Fruit fly (Drosophila melanogaster): ENCODE results near the gene CG12121.

CG12121 gene

dm6 chrX:9215485-9215884, 16.7 kb downstream of the CG12121 start, which contains the start of gene CG15368:
Gene CG15368 (plus strand): TSS chrX:9215785.
- no peak for TF ChIP-seq CG17806 (tag; optimal IDR thresholded peaks at IDR 0.05)
- TF ChIP-seq CG8159 (tag; optimal IDR thresholded peaks at IDR 0.05): no peak
- no peak for TF ChIP-seq EcR (GFP tag; optimal IDR thresholded peaks at IDR 0.05)
- TF ChIP-seq Snoo (tag; optimal IDR thresholded peaks at IDR 0.05): no peak
- TF ChIP-seq D1 (tag; optimal IDR thresholded peaks at IDR 0.05): no peak
- TF ChIP-seq CG8301 (tag; optimal IDR thresholded peaks at IDR 0.05): no peak
- TF ChIP-seq CG14655 (GFP tag; optimal IDR thresholded peaks at IDR 0.05): no peak
- no peak for TF ChIP-seq CG15710 (tag; optimal IDR thresholded peaks at IDR 0.05)
- TF ChIP-seq CG4496 (GFP tag; IDR thresholded peaks at IDR 0.05): no peak
- no peak for TF ChIP-seq CG12605 (GFP tag; IDR thresholded peaks at IDR 0.05)
- no peak for TF ChIP-seq Pif1A (GFP tag; optimal IDR thresholded peaks at IDR 0.05)
- TF ChIP-seq Ets98B (GFP tag; IDR thresholded peaks at IDR 0.05): no peak
- TF ChIP-seq gl (tag; optimal IDR thresholded peaks at IDR 0.05): no peak
- TF ChIP-seq CG34367 (tag; optimal IDR thresholded peaks at IDR 0.05): no peak
- no peak for TF ChIP-seq rn (GFP tag; IDR thresholded peaks at IDR 0.05)
- TF ChIP-seq CG32121 (GFP tag; IDR thresholded peaks at IDR 0.05): no peak

- no peak for TF ChIP-seq CG15710 (tag; optimal IDR thresholded peaks at IDR 0.05)
- no peak for TF ChIP-seq CG9948 (tag; optimal IDR thresholded peaks at IDR 0.05)
- no peak for TF ChIP-seq CG10348 (GFP tag; IDR thresholded peaks at IDR 0.05)
- TF ChIP-seq CG34367 (tag; optimal IDR thresholded peaks at IDR 0.05): no peak
- TF ChIP-seq CG8159 (tag; optimal IDR thresholded peaks at IDR 0.05): no peak
- no peak for TF ChIP-seq CG12605 (GFP tag; IDR thresholded peaks at IDR 0.05)
- no peak for TF ChIP-seq CG17806 (tag; optimal IDR thresholded peaks at IDR 0.05)
- no peak for TF ChIP-seq CG4496 (GFP tag; IDR thresholded peaks at IDR 0.05)
- TF ChIP-seq rn (GFP tag; IDR thresholded peaks at IDR 0.05): no peak
- TF ChIP-seq fd96Ca (GFP tag; IDR thresholded peaks at IDR 0.05): no peak
- no peak for TF ChIP-seq Ets98B (GFP tag; IDR thresholded peaks at IDR 0.05)
- no peak for TF ChIP-seq Snoo (tag; optimal IDR thresholded peaks at IDR 0.05)
- no peak for TF ChIP-seq EcR (GFP tag; optimal IDR thresholded peaks at IDR 0.05)
- TF ChIP-seq gl (tag; optimal IDR thresholded peaks at IDR 0.05): no peak
These were observed 17.6 kb downstream of the CG12121 start, which contains the start of gene Obp8a for dm6 chrX:9214576-9214975. Gene Obp8a (plus strand): TSS chrX:9214876.

- TF ChIP-seq CG32121 (GFP tag; IDR thresholded peaks at IDR 0.05) (no peak; the same call in 1 of the 2 replicates), CG4496 (GFP tag; IDR thresholded peaks at IDR 0.05) (0 out of 3 replicates have a peak, but pooled peaks have one; percentile 12), Pif1B (GFP tag; optimal IDR thresholded peaks at IDR 0.05) (no peak), fd96Ca (GFP tag; IDR thresholded peaks at IDR 0.05) (no peak), CG8159 (tag; optimal IDR thresholded peaks at IDR 0.05) (no peak), CG9948 (tag; optimal IDR thresholded peaks at IDR 0.05) (no peak), Pif1A (GFP tag; optimal IDR thresholded peaks at IDR 0.05) (no peak)
These were observed 21.4 kb downstream of the CG12121 start, which contains the start of gene SmydA-9 for dm6 chrX:9210787-9211186. Gene SmydA-9 (minus strand): TSS chrX:9210887.

- TF ChIP-seq CG4496 (GFP tag; IDR thresholded peaks at IDR 0.05): peak; percentile 87
- TF ChIP-seq CG32121 (GFP tag; IDR thresholded peaks at IDR 0.05): peak; percentile 82
- TF ChIP-seq CG14655 (GFP tag; optimal IDR thresholded peaks at IDR 0.05): peak; percentile 67
- TF ChIP-seq Ets98B (GFP tag; IDR thresholded peaks at IDR 0.05): peak; percentile 91
- TF ChIP-seq D1 (tag; optimal IDR thresholded peaks at IDR 0.05): no peak
- peak; percentile 33 for TF ChIP-seq CG34367 (tag; optimal IDR thresholded peaks at IDR 0.05)
- TF ChIP-seq gl (tag; optimal IDR thresholded peaks at IDR 0.05): no peak
- peak; percentile 51 for TF ChIP-seq CG9948 (tag; optimal IDR thresholded peaks at IDR 0.05)
- peak; percentile 6 for TF ChIP-seq CG8301 (tag; optimal IDR thresholded peaks at IDR 0.05)
- no peak for TF ChIP-seq CG13204 (GFP tag; optimal IDR thresholded peaks at IDR 0.05)
- TF ChIP-seq fd96Ca (GFP tag; IDR thresholded peaks at IDR 0.05): peak; percentile 91
- TF ChIP-seq Snoo (tag; optimal IDR thresholded peaks at IDR 0.05): no peak
- peak; percentile 49 for TF ChIP-seq CG17806 (tag; optimal IDR thresholded peaks at IDR 0.05)
- no peak for TF ChIP-seq Pif1A (GFP tag; optimal IDR thresholded peaks at IDR 0.05)
- TF ChIP-seq CG8159 (tag; optimal IDR thresholded peaks at IDR 0.05): peak; percentile 52
- TF ChIP-seq EcR (GFP tag; optimal IDR thresholded peaks at IDR 0.05): no peak
- peak; percentile 4 for TF ChIP-seq Pif1B (GFP tag; optimal IDR thresholded peaks at IDR 0.05)
- peak; percentile 58 for TF ChIP-seq CG15710 (tag; optimal IDR thresholded peaks at IDR 0.05)
- peak; percentile 55; the same call in 1 of the 2 replicates for TF ChIP-seq rn (GFP tag; IDR thresholded peaks at IDR 0.05)
- peak; percentile 77 for TF ChIP-seq CG12605 (GFP tag; IDR thresholded peaks at IDR 0.05)
- TF ChIP-seq CG10348 (GFP tag; IDR thresholded peaks at IDR 0.05): peak; percentile 62
These were observed 30.1 kb downstream of the CG12121 start for dm6 chrX:9201866-9202681.

dm6 chrX:9201080-9201479, 31.1 kb downstream of the CG12121 start:
- TF ChIP-seq CG34367 (tag; optimal IDR thresholded peaks at IDR 0.05) (no peak), CG9948 (tag; optimal IDR thresholded peaks at IDR 0.05) (no peak), CG8159 (tag; optimal IDR thresholded peaks at IDR 0.05) (no peak), EcR (GFP tag; optimal IDR thresholded peaks at IDR 0.05) (no peak), Pif1A (GFP tag; optimal IDR thresholded peaks at IDR 0.05) (no peak), CG8301 (tag; optimal IDR thresholded peaks at IDR 0.05) (no peak), CG13204 (GFP tag; optimal IDR thresholded peaks at IDR 0.05) (no peak), CG4496 (GFP tag; IDR thresholded peaks at IDR 0.05) (no peak), Ets98B (GFP tag; IDR thresholded peaks at IDR 0.05) (no peak), D1 (tag; optimal IDR thresholded peaks at IDR 0.05) (no peak)

- TF ChIP-seq CG17806 (tag; optimal IDR thresholded peaks at IDR 0.05) (no peak), CG8159 (tag; optimal IDR thresholded peaks at IDR 0.05) (no peak), CG4496 (GFP tag; IDR thresholded peaks at IDR 0.05) (no peak), EcR (GFP tag; optimal IDR thresholded peaks at IDR 0.05) (no peak), CG9948 (tag; optimal IDR thresholded peaks at IDR 0.05) (no peak), CG12605 (GFP tag; IDR thresholded peaks at IDR 0.05) (no peak), Pif1B (GFP tag; optimal IDR thresholded peaks at IDR 0.05) (no peak), CG8301 (tag; optimal IDR thresholded peaks at IDR 0.05) (no peak), CG13204 (GFP tag; optimal IDR thresholded peaks at IDR 0.05) (no peak), Pif1A (GFP tag; optimal IDR thresholded peaks at IDR 0.05) (no peak), rn (GFP tag; IDR thresholded peaks at IDR 0.05) (no peak), CG15710 (tag; optimal IDR thresholded peaks at IDR 0.05) (no peak)
These were observed 31.9 kb downstream of the CG12121 start for dm6 chrX:9200234-9200633.
